Worm (Caenorhabditis elegans): ENCODE data around the gene C06E7.4.

- no peak for TF ChIP-seq F16B12.6 (tag; optimal IDR thresholded peaks at IDR 0.05)
- TF ChIP-seq skn-1 (tag; optimal IDR thresholded peaks at IDR 0.05), result no peak
- no peak for TF ChIP-seq sup-37 (GFP tag; optimal IDR thresholded peaks at IDR 0.05)
- no peak for TF ChIP-seq rnt-1 (tag; optimal IDR thresholded peaks at IDR 0.05)
- TF ChIP-seq alr-1 (tag; optimal IDR thresholded peaks at IDR 0.05; ENCODE audit: borderline replicate concordance), result no peak
Observed at ce11 chrIV:5809733-5810132, 50.0 kb downstream of the C06E7.4 start.

Measured in whole organism, L1 larva.